Worm (Caenorhabditis elegans): ENCODE data around the gene cyn-4.

ce11 chrII:10829081-10829480, 43.3 kb downstream of the cyn-4 start, which contains the start of gene VM106R.1:
- TF ChIP-seq nhr-25 (tag; optimal IDR thresholded peaks at IDR 0.05; ENCODE audit: borderline replicate concordance, insufficient read depth) = no peak
- no peak for TF ChIP-seq vab-7 (GFP tag; IDR thresholded peaks at IDR 0.05)
- no peak for TF ChIP-seq rbr-2 (tag; optimal IDR thresholded peaks at IDR 0.05)
- no peak for TF ChIP-seq nhr-237 (tag; optimal IDR thresholded peaks at IDR 0.05)
- TF ChIP-seq lin-13 (GFP tag; optimal IDR thresholded peaks at IDR 0.05) = no peak
- TF ChIP-seq lsy-2 (tag; optimal IDR thresholded peaks at IDR 0.05) = no peak
